Worm (Caenorhabditis elegans) whole organism, midembryonic: Measurements from ENCODE around the gene rad-54.B.

Experiments used
- T22C8.4 ChIP-seq: fragments of 200-800 bp; sonication (Bioruptor generic); IDR thresholded peaks from 2 replicates; pipeline ENCODE4 v1.3.6; 2022; ENCODE audit warnings: missing genetic modification characterization, missing compliant biosample characterization
- cog-1 ChIP-seq: sonication (generic microtip); optimal IDR thresholded peaks from 2 replicates; lab custom pipeline; 2016; ENCODE audit warnings: missing genetic modification characterization, missing compliant biosample characterization
- flt-1 ChIP-seq: fragments of 200-800 bp; sonication (Bioruptor generic); IDR thresholded peaks from 2 replicates; pipeline ENCODE4 v1.3.6; 2022; ENCODE audit warnings: missing genetic modification characterization, missing compliant biosample characterization
- klf-2 ChIP-seq: fragments of 200-800 bp; sonication (Bioruptor generic); conservative IDR thresholded peaks from 2 replicates; pipeline ENCODE4 v1.3.6; 2022; ENCODE audit warnings: missing genetic modification reagents, missing genetic modification characterization, missing compliant biosample characterization
- med-1 ChIP-seq: sonication (generic microtip); optimal IDR thresholded peaks from 2 replicates; lab custom pipeline; 2017; ENCODE audit warnings: missing genetic modification characterization, mild to moderate bottlenecking, missing compliant biosample characterization, antibody characterized with exemption, missing genetic modification reagents; ENCODE audit not compliant: insufficient read depth
- ref-1 ChIP-seq: fragments of 200-800 bp; sonication (Bioruptor generic); conservative IDR thresholded peaks from 2 replicates; pipeline ENCODE4 v1.3.6; 2022; ENCODE audit warnings: missing genetic modification reagents, missing genetic modification characterization, missing compliant biosample characterization
- tab-1 ChIP-seq: fragments of 200-800 bp; sonication (Bioruptor generic); IDR thresholded peaks from 2 replicates; pipeline ENCODE4 v1.3.6; 2022; ENCODE audit warnings: missing genetic modification characterization, missing compliant biosample characterization
- ztf-23 ChIP-seq: fragments of 200-800 bp; sonication (Bioruptor generic); IDR thresholded peaks from 2 replicates; pipeline ENCODE4 v1.3.6; 2022; ENCODE audit warnings: missing genetic modification reagents, missing genetic modification characterization, missing compliant biosample characterization
- ztf-29 ChIP-seq: fragments of 200-800 bp; sonication (Bioruptor generic); IDR thresholded peaks from 2 replicates; pipeline ENCODE4 v1.3.6; 2022; ENCODE audit warnings: missing genetic modification reagents, missing genetic modification characterization, missing compliant biosample characterization

rad-54.B gene

DNA sequence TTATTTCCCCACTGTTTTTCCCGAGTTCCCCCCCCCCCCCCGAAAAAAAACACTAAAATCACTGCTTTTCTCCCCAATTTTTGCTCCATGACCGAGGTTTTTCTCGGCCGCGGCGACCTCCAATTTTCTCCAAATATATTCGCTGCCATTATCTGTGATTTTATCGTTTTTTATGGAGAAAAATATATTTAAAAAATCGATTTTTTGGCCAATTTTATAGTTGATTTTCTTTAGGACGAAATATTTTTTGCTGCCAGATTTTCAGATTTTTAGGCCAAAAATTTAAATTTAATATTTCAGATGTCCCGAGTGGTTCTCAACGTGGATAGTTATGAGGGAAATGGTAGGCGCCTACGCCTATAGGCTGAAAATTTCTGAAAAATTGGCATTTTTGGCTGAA is at the start of gene rad-54.B:
rad-54.B (plus strand) TSS at position 301 of the 400 bp plus-strand sequence.
- TF ChIP-seq ref-1 (GFP tag; lab: Robert Waterston, UW) (no peak), cog-1 (tag; lab: Kevin White, UChicago) (no peak), klf-2 (GFP tag; lab: Robert Waterston, UW) (no peak), med-1 (GFP tag; lab: Kevin White, UChicago) (no peak), flt-1 (no peak), ztf-29 (no peak), tab-1 (no peak), T22C8.4 (no peak), ztf-23 (no peak)

DNA sequence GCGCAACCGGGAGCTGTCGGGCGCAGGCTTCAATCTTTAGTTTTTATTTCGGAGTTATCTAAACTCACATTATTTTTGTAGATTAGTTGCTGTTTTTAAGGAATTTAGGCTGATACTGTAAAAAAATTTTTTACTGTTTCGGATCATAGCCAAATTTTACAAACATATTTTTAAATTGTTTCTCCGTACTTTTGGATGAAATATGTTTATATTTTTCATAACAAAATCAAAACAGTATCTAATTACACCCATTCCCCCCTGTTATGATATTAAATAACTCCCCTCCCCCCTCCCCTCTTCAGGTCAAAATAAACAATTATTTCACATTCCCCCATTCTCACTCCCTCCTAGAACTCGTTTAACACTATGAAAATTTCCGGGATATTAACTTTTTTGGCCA is 34.1 kb upstream of the rad-54.B start, which contains the start of gene Y116A8C.3:
Y116A8C.3 (plus strand) TSS at position 301 of the 400 bp plus-strand sequence.
- TF ChIP-seq ztf-23: no peak

DNA sequence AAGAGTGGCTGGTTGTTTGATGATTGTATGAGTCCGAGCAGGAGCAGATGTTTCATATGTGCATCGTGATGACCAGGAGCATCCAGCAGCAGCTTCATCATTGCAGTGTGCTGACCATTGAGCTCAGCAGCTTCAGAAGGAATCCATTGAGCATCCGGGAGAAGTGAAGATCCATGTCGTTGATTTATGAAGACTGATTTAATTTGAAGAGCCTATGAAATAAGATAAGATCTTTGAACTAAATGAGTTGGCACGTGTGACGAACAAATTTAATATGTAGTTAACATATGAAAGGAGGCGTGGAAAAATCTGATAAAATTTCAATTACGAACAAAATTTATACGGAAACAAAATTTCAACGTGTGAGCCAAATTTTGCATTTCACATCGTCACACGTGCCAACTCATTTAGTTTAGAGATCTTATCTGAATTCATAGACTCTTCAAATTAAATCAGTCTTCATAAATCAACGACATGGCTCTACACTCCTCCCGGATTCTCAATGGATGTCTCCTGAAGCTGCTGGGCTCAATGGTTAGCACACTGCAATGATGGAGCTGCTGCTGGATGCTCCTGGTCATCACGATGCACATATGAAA is 31.9 kb upstream of the rad-54.B start, which contains the start of the genes Y116A8C.469 and Y116A8C.468:
Y116A8C.469 (minus strand) TSS at position 101 of the 599 bp plus-strand sequence.
Y116A8C.468 (plus strand) TSS at position 549 of the 599 bp plus-strand sequence.
- no peak for TF ChIP-seq T22C8.4
- no peak for TF ChIP-seq tab-1
- no peak for TF ChIP-seq ztf-23
- no peak for TF ChIP-seq ref-1 (GFP tag; lab: Robert Waterston, UW)
- no peak for TF ChIP-seq cog-1 (tag; lab: Kevin White, UChicago)
- no peak for TF ChIP-seq flt-1
- no peak for TF ChIP-seq klf-2 (GFP tag; lab: Robert Waterston, UW)

- no peak for TF ChIP-seq ref-1 (GFP tag; lab: Robert Waterston, UW)
- no peak for TF ChIP-seq med-1 (GFP tag; lab: Kevin White, UChicago)
- TF ChIP-seq flt-1: no peak
- no peak for TF ChIP-seq cog-1 (tag; lab: Kevin White, UChicago)
- no peak for TF ChIP-seq ztf-29
- no peak for TF ChIP-seq T22C8.4
- TF ChIP-seq tab-1: no peak
Observed at ce11 chrIV:16919212-16919775, 30.6 kb upstream of the rad-54.B start, which contains the start of the genes Y116A8C.470 and Y116A8C.463. TSS of gene Y116A8C.470 (minus strand) at chrIV:16919312. TSS of gene Y116A8C.463 (plus strand) at chrIV:16919725.

ce11 chrIV:16920041-16920440 is 29.8 kb upstream of the rad-54.B start, which contains the start of gene nep-23:
TSS of gene nep-23 (plus strand) at chrIV:16920341.
- TF ChIP-seq flt-1 (no peak), ztf-29 (no peak), med-1 (GFP tag; lab: Kevin White, UChicago) (no peak), klf-2 (GFP tag; lab: Robert Waterston, UW) (no peak), cog-1 (tag; lab: Kevin White, UChicago) (no peak), tab-1 (no peak), ref-1 (GFP tag; lab: Robert Waterston, UW) (no peak), ztf-23 (no peak), T22C8.4 (no peak)

- no peak for TF ChIP-seq ztf-23
- TF ChIP-seq tab-1: no peak
- no peak for TF ChIP-seq ztf-29
- TF ChIP-seq med-1 (GFP tag; lab: Kevin White, UChicago): no peak
- no peak for TF ChIP-seq ref-1 (GFP tag; lab: Robert Waterston, UW)
- no peak for TF ChIP-seq klf-2 (GFP tag; lab: Robert Waterston, UW)
- no peak for TF ChIP-seq T22C8.4
Observed at ce11 chrIV:16921999-16922398, 27.9 kb upstream of the rad-54.B start.

- no peak for TF ChIP-seq flt-1
- no peak for TF ChIP-seq klf-2 (GFP tag; lab: Robert Waterston, UW)
- no peak for TF ChIP-seq ztf-29
- TF ChIP-seq ztf-23: no peak
- TF ChIP-seq cog-1 (tag; lab: Kevin White, UChicago): no peak
- TF ChIP-seq tab-1: no peak
- no peak for TF ChIP-seq med-1 (GFP tag; lab: Kevin White, UChicago)
- TF ChIP-seq ref-1 (GFP tag; lab: Robert Waterston, UW): no peak
- TF ChIP-seq T22C8.4: no peak
Observed at ce11 chrIV:16924092-16924491, 25.8 kb upstream of the rad-54.B start, which contains the start of gene nep-24. TSS of gene nep-24 (plus strand) at chrIV:16924392.

DNA sequence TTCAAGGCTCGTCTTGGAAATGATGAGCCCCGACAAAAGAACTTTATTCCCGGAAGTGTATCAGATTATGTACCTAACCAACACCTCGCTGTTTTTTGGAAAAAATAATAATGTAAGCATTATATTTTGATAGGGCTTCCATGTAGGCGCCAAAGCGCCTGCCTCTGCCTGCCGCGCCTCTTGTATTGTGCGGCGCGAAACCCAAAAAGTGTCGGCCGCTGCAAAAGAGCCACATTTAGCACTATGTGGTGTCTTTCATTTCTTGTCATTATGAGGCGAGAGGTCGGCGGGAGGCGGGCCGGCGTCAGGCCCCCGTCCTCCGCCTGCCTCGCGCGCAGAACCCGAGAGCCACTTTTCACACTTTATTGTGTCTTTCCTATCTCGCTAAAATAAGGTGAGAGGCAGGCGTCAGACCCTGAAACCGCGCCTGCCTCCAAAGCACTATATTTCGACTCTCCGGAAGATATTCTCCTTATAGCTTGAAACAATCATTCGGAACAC is 24.5 kb upstream of the rad-54.B start:
- TF ChIP-seq klf-2 (GFP tag; lab: Robert Waterston, UW) (no peak), med-1 (GFP tag; lab: Kevin White, UChicago) (no peak), ztf-29 (no peak), tab-1 (no peak), T22C8.4 (no peak), ztf-23 (no peak), flt-1 (no peak), cog-1 (tag; lab: Kevin White, UChicago) (no peak), ref-1 (GFP tag; lab: Robert Waterston, UW) (no peak)

DNA sequence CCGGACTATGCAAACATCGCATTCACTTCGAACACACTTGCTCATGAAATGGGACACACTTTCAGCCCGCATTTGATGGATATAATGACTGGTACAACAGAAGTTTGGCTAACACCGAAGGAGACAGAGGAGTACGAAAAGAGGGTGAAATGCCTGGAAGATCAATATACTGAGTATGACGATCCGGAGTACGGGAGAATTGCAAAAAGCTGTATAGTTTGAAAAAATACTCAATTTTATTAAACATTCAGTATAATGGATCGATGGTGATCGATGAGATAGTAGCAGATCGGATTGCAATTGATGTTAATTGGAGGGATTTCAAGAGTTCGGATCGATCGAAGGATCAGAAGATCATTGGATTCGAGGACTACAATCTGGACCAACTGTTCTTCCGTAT is 23.3 kb upstream of the rad-54.B start:
- TF ChIP-seq flt-1: no peak
- no peak for TF ChIP-seq med-1 (GFP tag; lab: Kevin White, UChicago)
- TF ChIP-seq T22C8.4: no peak
- TF ChIP-seq ztf-29: no peak
- TF ChIP-seq ztf-23: no peak
- no peak for TF ChIP-seq cog-1 (tag; lab: Kevin White, UChicago)
- no peak for TF ChIP-seq tab-1
- TF ChIP-seq klf-2 (GFP tag; lab: Robert Waterston, UW): no peak
- no peak for TF ChIP-seq ref-1 (GFP tag; lab: Robert Waterston, UW)

DNA sequence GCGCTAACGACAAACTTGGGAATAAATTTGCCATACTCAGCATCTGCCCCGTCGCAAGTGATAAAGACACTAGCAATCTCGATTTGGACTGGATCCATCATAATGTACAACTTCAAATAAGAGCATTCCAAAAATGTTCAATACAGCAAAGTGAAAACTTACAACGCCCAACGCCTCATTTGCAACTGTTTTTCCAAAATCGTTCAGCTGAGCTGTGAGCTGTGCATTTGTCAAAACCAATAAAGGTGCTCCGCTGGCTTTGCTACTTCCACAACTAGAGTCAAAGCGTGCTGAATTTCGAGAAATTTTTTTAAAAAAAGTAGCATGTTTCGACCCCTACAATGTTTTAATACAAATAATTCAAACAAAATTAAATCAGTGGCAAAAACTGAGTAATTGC is 18.8 kb upstream of the rad-54.B start, which contains the start of gene Y116A8C.49:
Y116A8C.49 (minus strand) TSS at position 101 of the 400 bp plus-strand sequence.
- TF ChIP-seq klf-2 (GFP tag; lab: Robert Waterston, UW): no peak
- TF ChIP-seq tab-1: no peak
- TF ChIP-seq ztf-29: no peak
